Worm (Caenorhabditis elegans) whole organism, mixed stage, embryonic: ENCODE measurements around the gene ccdc-55.

Experiments
- elt-1 ChIP-seq: sonication (generic microtip); optimal IDR thresholded peaks from 2 replicates; lab custom pipeline; 2017; ENCODE audit warnings: missing genetic modification characterization, mild to moderate bottlenecking, missing compliant biosample characterization, antibody characterized with exemption, moderate library complexity, borderline replicate concordance; ENCODE audit not compliant: insufficient read depth
- elt-3 ChIP-seq: fragments of 150-350 bp; optimal IDR thresholded peaks from 2 replicates; lab custom pipeline; 2014; ENCODE audit warnings: missing biosample characterization, missing genetic modification characterization
- nhr-12 ChIP-seq: fragments of 150-350 bp; optimal IDR thresholded peaks from 2 replicates; lab custom pipeline; 2014; ENCODE audit warnings: missing biosample characterization, missing genetic modification characterization
- pha-4 ChIP-seq: fragments of 150-350 bp; optimal IDR thresholded peaks from 2 replicates; lab custom pipeline; 2018; ENCODE audit warnings: missing biosample characterization, missing genetic modification reagents, missing genetic modification characterization
- ztf-11 ChIP-seq: fragments of 150-350 bp; optimal IDR thresholded peaks from 2 replicates; lab custom pipeline; 2014; ENCODE audit warnings: missing biosample characterization, missing genetic modification characterization

DNA sequence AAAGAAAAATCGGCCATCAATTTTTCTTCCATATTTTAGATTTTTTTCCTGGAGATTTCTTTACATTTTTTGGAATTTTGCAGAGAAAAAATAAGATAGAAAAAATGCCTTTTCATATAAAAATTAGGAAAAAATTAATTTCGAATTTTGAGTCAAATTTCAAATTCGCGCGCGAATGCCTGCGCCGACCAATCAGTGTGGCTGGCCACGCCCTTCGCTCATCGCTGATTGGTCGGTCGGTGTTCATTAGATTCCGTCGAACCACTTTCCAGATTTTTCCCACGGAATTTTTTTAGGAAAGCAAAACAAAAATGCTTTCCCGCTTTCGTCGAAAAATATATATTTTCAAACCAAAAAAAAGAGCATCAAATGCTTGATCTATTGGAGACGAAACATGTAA, 48.2 kb downstream of the ccdc-55 start:
- no peak for TF ChIP-seq ztf-11 (tag; lab: Kevin White, UChicago)
- TF ChIP-seq elt-1 = no peak
- TF ChIP-seq elt-3 = no peak
- no peak for TF ChIP-seq pha-4 (tag; lab: Kevin White, UChicago)
- no peak for TF ChIP-seq nhr-12 (tag; lab: Kevin White, UChicago)
